Fruit fly (Drosophila melanogaster) whole organism, prepupa: ENCODE data around the gene CG14042.

Source experiments
- CG3032 ChIP-seq: fragments of 200-800 bp; optimal IDR thresholded peaks from 2 replicates; lab custom pipeline; 2019; ENCODE audit warnings: missing biosample characterization, mild to moderate bottlenecking, missing genetic modification characterization, moderate library complexity
- Hr4 ChIP-seq: fragments of 200-800 bp; sonication (Bioruptor generic); optimal IDR thresholded peaks from 3 replicates; lab custom pipeline; 2016; ENCODE audit warnings: missing biosample characterization, missing genetic modification characterization
- Smox ChIP-seq: fragments of 200-800 bp; sonication (Bioruptor generic); optimal IDR thresholded peaks from 3 replicates; lab custom pipeline; 2016; ENCODE audit warnings: missing biosample characterization, missing genetic modification characterization
- spab ChIP-seq: fragments of 200-800 bp; sonication (Bioruptor generic); optimal IDR thresholded peaks from 2 replicates; lab custom pipeline; 2017; ENCODE audit warnings: missing biosample characterization, mild to moderate bottlenecking, missing genetic modification characterization, missing genetic modification reagents

- TF ChIP-seq Smox (GFP tag; lab: Kevin White, UChicago) (no peak), spab (GFP tag; lab: Kevin White, UChicago) (no peak), Hr4 (no peak), CG3032 (tag; lab: Kevin White, UChicago) (no peak)
Measured at dm6 chr2L:4995837-4996136, 41.7 kb upstream of the CG14042 start.
